Worm (Caenorhabditis elegans) whole organism, L1 larva: ENCODE data around the gene F59E12.9.
A peak's percentile ranks its signal among the peaks of the same experiment; 100 is the strongest.

Experiments used
- C04F5.9 ChIP-seq: sonication (generic microtip); optimal IDR thresholded peaks from 2 replicates; lab custom pipeline; 2016; ENCODE audit warnings: missing genetic modification characterization, missing compliant biosample characterization
- C16A3.4 ChIP-seq: fragments of 150-350 bp; optimal IDR thresholded peaks from 2 replicates; lab custom pipeline; 2014; ENCODE audit warnings: missing biosample characterization, missing genetic modification characterization
- F16B12.6 ChIP-seq: fragments of 150-350 bp; optimal IDR thresholded peaks from 2 replicates; lab custom pipeline; 2014; ENCODE audit warnings: missing biosample characterization, missing genetic modification characterization
- aha-1 ChIP-seq: fragments of 150-350 bp; optimal IDR thresholded peaks from 2 replicates; lab custom pipeline; 2014; ENCODE audit warnings: missing biosample characterization, missing genetic modification characterization
- aly-2 ChIP-seq: fragments of 150-350 bp; optimal IDR thresholded peaks from 2 replicates; lab custom pipeline; 2014; ENCODE audit warnings: missing biosample characterization, missing genetic modification characterization
- ama-1 ChIP-seq: fragments of 150-350 bp; optimal IDR thresholded peaks from 2 replicates; lab custom pipeline; 2014
- blmp-1 ChIP-seq: fragments of 150-350 bp; optimal IDR thresholded peaks from 2 replicates; lab custom pipeline; 2014; ENCODE audit warnings: missing biosample characterization, missing genetic modification characterization
- ceh-8 ChIP-seq: fragments of 200-800 bp; sonication (Bioruptor generic); optimal IDR thresholded peaks from 2 replicates; lab custom pipeline; 2018; ENCODE audit warnings: mild to moderate bottlenecking, missing genetic modification characterization, moderate library complexity, missing compliant biosample characterization
- ceh-82 ChIP-seq, 3 experiments: fragments of 150-350 bp in 1 of 3; sonication (generic microtip) in 2 of 3; optimal IDR thresholded peaks; 2 replicates each; lab custom pipeline; 2014 to 2017; ENCODE audit warnings: missing biosample characterization in 3 of 3, missing genetic modification characterization in 3 of 3
- ces-1 ChIP-seq: fragments of 150-350 bp; optimal IDR thresholded peaks from 2 replicates; lab custom pipeline; 2014; ENCODE audit warnings: missing biosample characterization, missing genetic modification reagents, missing genetic modification characterization
- dsc-1 ChIP-seq: sonication (generic microtip); optimal IDR thresholded peaks from 2 replicates; lab custom pipeline; 2016; ENCODE audit warnings: mild to moderate bottlenecking, missing genetic modification characterization, missing compliant biosample characterization
- efl-1 ChIP-seq, 4 experiments: fragments of 150-350 bp; optimal IDR thresholded peaks in 3 of 4; peaks in 1 of 4; 1 replicate in 1 of 4; 2 replicates in 3 of 4; lab custom pipeline; 2014; ENCODE audit warnings: missing biosample characterization in 2 of 4, missing genetic modification characterization in 2 of 4, missing genetic modification reagents in 2 of 4
- efl-3 ChIP-seq: fragments of 200-800 bp; sonication (Bioruptor generic); optimal IDR thresholded peaks from 2 replicates; lab custom pipeline; 2018; ENCODE audit warnings: mild to moderate bottlenecking, missing genetic modification characterization, missing compliant biosample characterization
- elt-2 ChIP-seq: sonication (generic microtip); optimal IDR thresholded peaks from 2 replicates; lab custom pipeline; 2016; ENCODE audit warnings: missing genetic modification characterization, mild to moderate bottlenecking, inconsistent platforms, missing compliant biosample characterization, missing genetic modification reagents
- fkh-10 ChIP-seq: sonication (generic microtip); optimal IDR thresholded peaks from 2 replicates; lab custom pipeline; 2017; ENCODE audit warnings: missing biosample characterization, missing genetic modification reagents, missing genetic modification characterization
- fkh-8 ChIP-seq: sonication (generic microtip); optimal IDR thresholded peaks from 2 replicates; lab custom pipeline; 2016; ENCODE audit warnings: mild to moderate bottlenecking, missing genetic modification characterization, missing compliant biosample characterization
- fos-1 ChIP-seq: fragments of 150-350 bp; optimal IDR thresholded peaks from 2 replicates; lab custom pipeline; 2014; ENCODE audit warnings: missing biosample characterization, missing genetic modification characterization
- grh-1 ChIP-seq: fragments of 200-800 bp; sonication (Bioruptor generic); IDR thresholded peaks from 2 replicates; pipeline ENCODE4 v1.3.6; 2022; ENCODE audit warnings: missing genetic modification reagents, missing genetic modification characterization, missing compliant biosample characterization
- hlh-17 ChIP-seq: fragments of 200-800 bp; sonication (Bioruptor generic); optimal IDR thresholded peaks from 2 replicates; lab custom pipeline; 2018; ENCODE audit warnings: missing genetic modification characterization, mild to moderate bottlenecking, missing compliant biosample characterization, moderate library complexity, borderline replicate concordance
- hpl-2 ChIP-seq: fragments of 150-350 bp; optimal IDR thresholded peaks from 2 replicates; lab custom pipeline; 2014; ENCODE audit warnings: missing biosample characterization, missing genetic modification reagents, missing genetic modification characterization
- irx-1 ChIP-seq: sonication (generic microtip); optimal IDR thresholded peaks from 2 replicates; lab custom pipeline; 2016; ENCODE audit warnings: missing genetic modification characterization, missing compliant biosample characterization
- lin-13 ChIP-seq: fragments of 150-350 bp; optimal IDR thresholded peaks from 2 replicates; lab custom pipeline; 2014; ENCODE audit warnings: missing biosample characterization, missing genetic modification reagents, missing genetic modification characterization
- lin-15B ChIP-seq: fragments of 150-350 bp; sonication (generic microtip); optimal IDR thresholded peaks from 3 replicates; lab custom pipeline; 2014; ENCODE audit warnings: missing biosample characterization, missing genetic modification characterization
- lin-39 ChIP-seq: fragments of 150-350 bp; optimal IDR thresholded peaks from 2 replicates; lab custom pipeline; 2014; ENCODE audit warnings: missing biosample characterization, missing genetic modification reagents, missing genetic modification characterization
- lsy-2 ChIP-seq, 2 experiments: fragments of 150-350 bp; optimal IDR thresholded peaks; 2 replicates each; lab custom pipeline; 2014; ENCODE audit warnings: missing biosample characterization in 2 of 2, missing genetic modification characterization in 2 of 2
- mef-2 ChIP-seq: fragments of 150-350 bp; optimal IDR thresholded peaks from 2 replicates; lab custom pipeline; 2014; ENCODE audit warnings: missing biosample characterization, missing genetic modification characterization
- mep-1 ChIP-seq: fragments of 150-350 bp; optimal IDR thresholded peaks from 2 replicates; lab custom pipeline; 2014; ENCODE audit warnings: missing biosample characterization, missing genetic modification characterization
- nhr-20 ChIP-seq: sonication (generic microtip); optimal IDR thresholded peaks from 2 replicates; lab custom pipeline; 2016; ENCODE audit warnings: mild to moderate bottlenecking, missing genetic modification characterization, missing compliant biosample characterization
- nhr-237 ChIP-seq: fragments of 150-350 bp; optimal IDR thresholded peaks from 2 replicates; lab custom pipeline; 2014; ENCODE audit warnings: missing biosample characterization, missing genetic modification characterization
- nhr-47 ChIP-seq: sonication (generic microtip); optimal IDR thresholded peaks from 2 replicates; lab custom pipeline; 2016; ENCODE audit warnings: mild to moderate bottlenecking, missing genetic modification characterization, moderate library complexity, missing compliant biosample characterization
- nhr-76 ChIP-seq: sonication (generic microtip); optimal IDR thresholded peaks from 2 replicates; lab custom pipeline; 2017; ENCODE audit warnings: missing biosample characterization, missing genetic modification characterization
- nhr-77 ChIP-seq: fragments of 150-350 bp; optimal IDR thresholded peaks from 2 replicates; lab custom pipeline; 2014; ENCODE audit warnings: missing biosample characterization, missing genetic modification characterization
- nhr-90 ChIP-seq: sonication (generic microtip); optimal IDR thresholded peaks from 2 replicates; lab custom pipeline; 2016; ENCODE audit warnings: mild to moderate bottlenecking, missing genetic modification characterization, missing compliant biosample characterization; ENCODE audit not compliant: poor library complexity
- pax-3 ChIP-seq: fragments of 200-800 bp; sonication (Bioruptor generic); optimal IDR thresholded peaks from 2 replicates; lab custom pipeline; 2018; ENCODE audit warnings: mild to moderate bottlenecking, missing genetic modification characterization, moderate library complexity, missing compliant biosample characterization
- snpc-4 ChIP-seq: fragments of 150-350 bp; optimal IDR thresholded peaks from 2 replicates; lab custom pipeline; 2014; ENCODE audit warnings: missing biosample characterization, missing genetic modification characterization
- snu-23 ChIP-seq: sonication (generic microtip); optimal IDR thresholded peaks from 2 replicates; lab custom pipeline; 2016; ENCODE audit warnings: missing genetic modification characterization, missing compliant biosample characterization
- sup-37 ChIP-seq: fragments of 200-800 bp; sonication (Bioruptor generic); optimal IDR thresholded peaks from 2 replicates; lab custom pipeline; 2018; ENCODE audit warnings: mild to moderate bottlenecking, missing genetic modification characterization, missing compliant biosample characterization
- swsn-7 ChIP-seq: sonication (generic microtip); optimal IDR thresholded peaks from 2 replicates; lab custom pipeline; 2016; ENCODE audit warnings: missing genetic modification characterization, missing compliant biosample characterization
- tbx-2 ChIP-seq: sonication (generic microtip); optimal IDR thresholded peaks from 2 replicates; lab custom pipeline; 2016; ENCODE audit warnings: missing genetic modification characterization, missing compliant biosample characterization
- unc-30 ChIP-seq: sonication (generic microtip); optimal IDR thresholded peaks from 2 replicates; lab custom pipeline; 2017; ENCODE audit warnings: missing biosample characterization, missing genetic modification characterization
- unc-86 ChIP-seq: sonication (generic microtip); optimal IDR thresholded peaks from 2 replicates; lab custom pipeline; 2016; ENCODE audit warnings: missing genetic modification characterization, missing compliant biosample characterization
- unc-98 ChIP-seq: fragments of 200-800 bp; sonication (Bioruptor generic); IDR thresholded peaks from 2 replicates; pipeline ENCODE4 v1.3.6; 2022; ENCODE audit warnings: missing genetic modification characterization, missing compliant biosample characterization
- zag-1 ChIP-seq: fragments of 150-350 bp; optimal IDR thresholded peaks from 2 replicates; lab custom pipeline; 2014; ENCODE audit warnings: missing biosample characterization, missing genetic modification characterization

Gene F59E12.9

DNA sequence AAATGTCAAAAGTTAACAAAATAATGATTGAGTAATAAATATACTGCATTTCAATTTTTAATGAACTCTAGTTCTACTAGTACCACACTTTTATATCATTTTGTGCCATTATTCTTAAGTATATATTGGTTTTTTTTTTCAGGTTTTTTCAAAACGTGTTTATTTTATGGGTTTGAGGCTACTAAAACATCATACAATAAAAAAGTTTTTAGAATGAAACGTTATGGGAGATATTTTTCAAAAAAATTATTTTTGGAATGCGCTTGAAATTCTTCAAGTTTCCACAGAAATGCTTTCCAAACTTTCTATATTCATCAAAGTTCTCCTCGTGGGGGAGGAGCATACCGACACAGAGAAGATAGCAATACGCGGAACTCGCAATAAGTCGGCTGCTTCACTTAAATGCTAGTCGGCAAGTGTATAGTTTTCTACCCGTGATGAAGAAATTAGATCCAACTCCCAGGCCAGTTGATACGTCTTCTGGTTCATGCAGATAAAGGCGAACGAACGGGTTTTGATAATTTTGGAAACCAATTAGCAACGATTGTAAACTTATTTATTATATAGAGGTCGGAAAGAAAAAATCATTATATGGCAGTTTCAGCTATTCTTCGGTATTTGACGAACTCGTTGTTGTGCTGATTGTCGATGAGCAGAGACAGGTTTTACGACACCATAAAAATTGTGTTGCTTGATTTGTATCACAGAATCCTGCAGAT lies 47.4 kb downstream of the F59E12.9 start, which contains the start of gene C17G10.10 (continued):
- TF ChIP-seq zag-1 (tag; lab: Kevin White, UChicago) = no peak
- peak; percentile 77 for TF ChIP-seq dsc-1 (tag; lab: Kevin White, UChicago)
- peak; percentile 4 for TF ChIP-seq efl-3 (GFP tag; lab: Kevin White, UChicago)
- no peak for TF ChIP-seq ceh-8 (GFP tag; lab: Kevin White, UChicago)
- TF ChIP-seq fos-1 (tag; lab: Kevin White, UChicago) = peak; percentile 65
- TF ChIP-seq fkh-10 (GFP tag; lab: Kevin White, UChicago) = no peak
- peak; percentile 86 for TF ChIP-seq snu-23 (GFP tag; lab: Kevin White, UChicago)
- peak; percentile 34 for TF ChIP-seq blmp-1 (tag; lab: Kevin White, UChicago)
- peak; percentile 63 for TF ChIP-seq irx-1 (tag; lab: Kevin White, UChicago)
- peak; percentile 68 for TF ChIP-seq lin-39 (tag; lab: Kevin White, UChicago)
- no peak for TF ChIP-seq nhr-237 (tag; lab: Kevin White, UChicago)
- peak; percentile 11 for TF ChIP-seq unc-86 (tag; lab: Kevin White, UChicago)
- TF ChIP-seq mef-2 (tag; lab: Kevin White, UChicago) = no peak
- peak; percentile 95 for TF ChIP-seq ama-1 (lab: Kevin White, UChicago)
- TF ChIP-seq unc-30 (tag; lab: Kevin White, UChicago) = no peak
- TF ChIP-seq nhr-47 (tag; lab: Kevin White, UChicago) = peak; percentile 86
- TF ChIP-seq F16B12.6 (tag; lab: Kevin White, UChicago) = peak; percentile 14
- TF ChIP-seq elt-2 (tag; lab: Kevin White, UChicago) = peak; percentile 93
- peak; percentile 19 for TF ChIP-seq pax-3 (tag; lab: Kevin White, UChicago)
- TF ChIP-seq lin-13 (GFP tag; lab: Kevin White, UChicago) = peak; percentile 57
- TF ChIP-seq tbx-2 = peak; percentile 73
- no peak for TF ChIP-seq unc-98 (GFP tag; lab: Robert Waterston, UW)
- TF ChIP-seq lin-15B = no peak
- peak; percentile 93 for TF ChIP-seq nhr-90 (tag; lab: Kevin White, UChicago)
- TF ChIP-seq mep-1 (tag; lab: Kevin White, UChicago) = peak; percentile 60
- peak; percentile 52 for TF ChIP-seq nhr-77 (tag; lab: Kevin White, UChicago)
- TF ChIP-seq snpc-4 = peak; percentile 99
- peak; percentile 78 for TF ChIP-seq aly-2 (tag; lab: Kevin White, UChicago)
- peak; percentile 50 to 73 for TF ChIP-seq efl-1 (optimal IDR thresholded peaks at IDR 0.05; lab: Kevin White, UChicago)
- peak; percentile 49 to 96 for TF ChIP-seq efl-1 (GFP tag; optimal IDR thresholded peaks at IDR 0.05 in 1 of 2; lab: Kevin White, UChicago)
- TF ChIP-seq sup-37 = peak; percentile 75
- peak; percentile 54 to 70 for TF ChIP-seq lsy-2 (tag; optimal IDR thresholded peaks at IDR 0.05; lab: Kevin White, UChicago)
- peak; percentile 57 for TF ChIP-seq hpl-2
- TF ChIP-seq nhr-76 (tag; lab: Kevin White, UChicago) = no peak
- peak; percentile 30 for TF ChIP-seq C04F5.9 (tag; lab: Kevin White, UChicago)
- peak; percentile 45 for TF ChIP-seq C16A3.4 (tag; lab: Kevin White, UChicago)
- TF ChIP-seq grh-1 = peak; percentile 72
- no peak for TF ChIP-seq ces-1 (GFP tag; lab: Kevin White, UChicago)
- TF ChIP-seq fkh-8 (tag; lab: Kevin White, UChicago) = no peak
- TF ChIP-seq nhr-20 (tag; lab: Kevin White, UChicago) = peak; percentile 95
- peak; percentile 59 for TF ChIP-seq hlh-17 (GFP tag; lab: Kevin White, UChicago)
- peak; percentile 62 to 76 (median 67) for TF ChIP-seq ceh-82 (tag; optimal IDR thresholded peaks at IDR 0.05; lab: Kevin White, UChicago)
- peak; percentile 83 for TF ChIP-seq swsn-7 (tag; lab: Kevin White, UChicago)
- TF ChIP-seq aha-1 (tag; lab: Kevin White, UChicago) = no peak
- TF ChIP-seq, all 84 proteins: peak for 48
